Worm (Caenorhabditis elegans): ENCODE results near the gene sod-5.

The sod-5 gene

DNA sequence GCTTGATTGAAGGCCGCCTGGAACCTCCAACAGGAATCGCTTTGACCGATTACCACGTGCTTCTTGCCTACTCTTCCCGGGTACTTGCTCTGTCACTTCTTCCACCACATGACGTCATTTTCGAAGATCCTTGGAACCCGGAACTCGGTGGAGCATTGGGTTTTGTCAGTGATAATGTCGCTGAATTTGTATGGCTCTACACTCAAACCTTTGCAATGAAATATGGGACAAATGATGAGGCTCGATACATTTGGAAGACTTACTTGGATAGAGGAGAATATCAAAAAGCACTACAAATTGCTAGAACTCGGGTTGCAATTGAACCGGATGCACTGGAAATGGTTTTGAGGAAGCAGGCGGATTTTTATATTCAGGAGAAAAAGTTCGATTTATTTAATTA, 45.4 kb downstream of the sod-5 start:
- TF ChIP-seq klf-2 (GFP tag; conservative IDR thresholded peaks at IDR 0.05) (no peak), med-1 (GFP tag; optimal IDR thresholded peaks at IDR 0.05; ENCODE audit: insufficient read depth) (no peak), ztf-23 (GFP tag; IDR thresholded peaks at IDR 0.05) (no peak), T22C8.4 (GFP tag; IDR thresholded peaks at IDR 0.05) (no peak), flt-1 (GFP tag; IDR thresholded peaks at IDR 0.05) (no peak), ref-1 (GFP tag; conservative IDR thresholded peaks at IDR 0.05) (no peak), ztf-29 (GFP tag; IDR thresholded peaks at IDR 0.05) (no peak), tab-1 (GFP tag; IDR thresholded peaks at IDR 0.05) (no peak)

DNA sequence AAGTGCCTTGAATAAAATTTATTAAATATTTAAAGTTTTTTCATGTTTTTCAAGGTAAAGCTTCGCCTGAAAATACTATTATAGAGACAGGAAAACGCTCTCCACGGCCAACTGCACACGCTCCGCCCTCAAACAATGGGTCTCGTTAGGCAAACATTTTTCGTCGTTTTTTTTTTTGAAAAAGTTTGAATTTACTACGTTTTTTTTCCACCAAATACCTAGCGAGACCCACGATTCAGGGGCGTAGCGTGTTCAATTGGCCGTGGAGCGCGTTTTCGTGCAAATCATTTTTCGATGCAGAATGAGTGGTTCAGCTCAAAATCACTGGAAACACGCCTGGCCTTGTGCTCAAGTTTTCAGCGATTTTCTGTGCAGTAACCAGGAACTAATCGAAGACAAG, 50.4 kb downstream of the sod-5 start, which contains the start of gene W06B4.2:
TSS of gene W06B4.2 (plus strand) at position 301 of the 400 bp plus-strand sequence.
- TF ChIP-seq T22C8.4 (GFP tag; IDR thresholded peaks at IDR 0.05), result no peak
- no peak for TF ChIP-seq cog-1 (tag; optimal IDR thresholded peaks at IDR 0.05)
- TF ChIP-seq flt-1 (GFP tag; IDR thresholded peaks at IDR 0.05), result no peak
- no peak for TF ChIP-seq ztf-29 (GFP tag; IDR thresholded peaks at IDR 0.05)
- TF ChIP-seq ztf-23 (GFP tag; IDR thresholded peaks at IDR 0.05), result no peak
- TF ChIP-seq ref-1 (GFP tag; conservative IDR thresholded peaks at IDR 0.05), result no peak
- TF ChIP-seq tab-1 (GFP tag; IDR thresholded peaks at IDR 0.05), result no peak
- no peak for TF ChIP-seq klf-2 (GFP tag; conservative IDR thresholded peaks at IDR 0.05)

Measured in whole organism, midembryonic.